Fruit fly (Drosophila melanogaster) whole organism, wandering third instar larva: Measurements from ENCODE around the gene Rhp.

Source experiments
- Abd-B ChIP-seq: fragments of >200 bp; optimal IDR thresholded peaks from 2 replicates; lab custom pipeline; 2017; ENCODE audit warnings: missing biosample characterization, missing genetic modification characterization
- CG32264 ChIP-seq: fragments of 200-800 bp; sonication (Bioruptor generic); optimal IDR thresholded peaks from 2 replicates; lab custom pipeline; 2016; ENCODE audit warnings: missing biosample characterization, missing genetic modification characterization
- Jra ChIP-seq: sonication (Bioruptor generic); optimal IDR thresholded peaks from 2 replicates; lab custom pipeline; 2016; ENCODE audit warnings: missing biosample characterization, missing genetic modification characterization
- OdsH ChIP-seq: fragments of 200-800 bp; sonication (Bioruptor generic); optimal IDR thresholded peaks from 2 replicates; lab custom pipeline; 2016; ENCODE audit warnings: missing biosample characterization, mild to moderate bottlenecking, missing genetic modification characterization
- dl ChIP-seq, 2 experiments: fragments of 175-275, 200-275 bp in 1 of 2; fragments of 200-275 bp in 1 of 2; sonication (Bioruptor generic); optimal IDR thresholded peaks; lab custom pipeline; 2018; ENCODE audit warnings: mild to moderate bottlenecking in 2 of 2, missing biosample characterization in 2 of 2, missing genetic modification characterization in 2 of 2, moderate library complexity in 2 of 2; ENCODE audit not compliant: partially characterized antibody in 2 of 2, insufficient read depth in 1 of 2
- woc ChIP-seq: sonication (Bioruptor generic); optimal IDR thresholded peaks from 2 replicates; lab custom pipeline; 2016; ENCODE audit warnings: missing biosample characterization, mild to moderate bottlenecking, missing genetic modification characterization

- no peak for TF ChIP-seq dl (GFP tag; optimal IDR thresholded peaks at IDR 0.05; lab: Kevin White, UChicago; ENCODE audit: insufficient read depth in 1 of 2, partially characterized antibody in 2 of 2)
- no peak for TF ChIP-seq Jra
- TF ChIP-seq woc: no peak
- no peak for TF ChIP-seq Abd-B (GFP tag; lab: Kevin White, UChicago)
- TF ChIP-seq CG32264 (GFP tag; lab: Kevin White, UChicago): no peak
- TF ChIP-seq OdsH (GFP tag; lab: Kevin White, UChicago): no peak
These were observed 52.6 kb downstream of the Rhp start for dm6 chrX:15841346-15841745.
